Fruit fly (Drosophila melanogaster): ENCODE results near the gene sob.

DNA sequence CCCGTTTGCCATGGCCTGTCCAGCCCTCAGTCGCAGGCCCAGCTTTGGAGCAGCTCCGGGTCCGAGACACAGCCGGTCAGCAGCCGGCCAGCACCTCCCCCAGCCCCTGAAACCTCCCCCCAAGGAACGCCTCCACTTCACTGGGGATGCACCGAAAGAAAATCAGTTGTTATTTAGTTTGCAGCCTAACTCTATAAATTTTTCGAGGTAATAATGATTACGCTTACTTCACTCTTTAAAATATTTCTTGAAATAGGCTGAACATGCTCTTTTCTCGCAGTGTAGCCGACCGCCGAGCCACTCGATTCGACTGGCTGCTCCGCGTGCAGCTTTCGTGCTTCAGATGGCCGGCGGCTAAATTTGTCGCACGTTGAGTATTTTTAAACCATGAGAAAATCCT lies 16.6 kb upstream of the sob start:
- TF ChIP-seq Sox14 (GFP tag; optimal IDR thresholded peaks at IDR 0.05), result no peak
- TF ChIP-seq CG11902 (GFP tag; optimal IDR thresholded peaks at IDR 0.05), result no peak
- no peak for TF ChIP-seq CG16779 (tag; optimal IDR thresholded peaks at IDR 0.05)
